Worm (Caenorhabditis elegans) whole organism, L4 larva: ENCODE results near the gene R02F11.9.

Experiments
- F10B5.3 ChIP-seq: sonication (generic microtip); optimal IDR thresholded peaks from 2 replicates; lab custom pipeline; 2016; ENCODE audit warnings: mild to moderate bottlenecking, missing genetic modification characterization, missing compliant biosample characterization
- F26F4.8 ChIP-seq: fragments of 200-800 bp; sonication (Bioruptor generic); conservative IDR thresholded peaks from 2 replicates; pipeline ENCODE4 v1.3.6; 2022; ENCODE audit warnings: missing genetic modification characterization, missing compliant biosample characterization
- F44E2.7 ChIP-seq: fragments of 200-800 bp; sonication (Bioruptor generic); IDR thresholded peaks from 2 replicates; pipeline ENCODE4 v2.1.2; 2022; ENCODE audit warnings: missing genetic modification characterization, missing compliant biosample characterization
- R02D3.7 ChIP-seq: fragments of 150-350 bp; sonication (generic microtip); optimal IDR thresholded peaks from 3 replicates; lab custom pipeline; 2014; ENCODE audit warnings: missing biosample characterization, missing genetic modification characterization
- ZK546.5 ChIP-seq, 2 experiments: sonication (generic microtip); optimal IDR thresholded peaks; 2 replicates each; lab custom pipeline; 2017; ENCODE audit warnings: missing biosample characterization in 2 of 2, missing genetic modification characterization in 2 of 2
- aly-2 ChIP-seq: sonication (generic microtip); optimal IDR thresholded peaks from 2 replicates; lab custom pipeline; 2018; ENCODE audit warnings: missing biosample characterization, missing genetic modification characterization
- ama-1 ChIP-seq: fragments of 150-350 bp; optimal IDR thresholded peaks from 2 replicates; lab custom pipeline; 2014; ENCODE audit warnings: inconsistent platforms, mixed read lengths
- arid-1 ChIP-seq: fragments of 200-800 bp; sonication (Bioruptor generic); conservative IDR thresholded peaks from 2 replicates; pipeline ENCODE4 v1.3.6; 2022; ENCODE audit warnings: missing genetic modification reagents, missing genetic modification characterization, missing compliant biosample characterization
- ceh-20 ChIP-seq: fragments of 200-800 bp; sonication (Bioruptor generic); IDR thresholded peaks from 2 replicates; pipeline ENCODE4 v1.3.6; 2022; ENCODE audit warnings: missing genetic modification reagents, missing genetic modification characterization, missing compliant biosample characterization
- ceh-44 ChIP-seq: fragments of 200-800 bp; sonication (Bioruptor generic); IDR thresholded peaks from 2 replicates; pipeline ENCODE4 v1.3.6; 2022; ENCODE audit warnings: missing genetic modification reagents, missing genetic modification characterization, missing compliant biosample characterization
- daf-12 ChIP-seq: fragments of 150-350 bp; optimal IDR thresholded peaks from 2 replicates; lab custom pipeline; 2014; ENCODE audit warnings: missing biosample characterization, missing genetic modification reagents, missing genetic modification characterization
- daf-16 ChIP-seq, 3 experiments: sonication (generic microtip); optimal IDR thresholded peaks; 2 replicates each; lab custom pipeline; 2016 to 2017; ENCODE audit warnings: missing genetic modification characterization in 3 of 3, missing genetic modification reagents in 3 of 3, mild to moderate bottlenecking in 2 of 3, missing compliant biosample characterization in 2 of 3, missing biosample characterization in 1 of 3, moderate library complexity in 1 of 3
- daf-8 ChIP-seq: fragments of 200-800 bp; sonication (Bioruptor generic); IDR thresholded peaks from 2 replicates; pipeline ENCODE4 v1.3.6; 2022; ENCODE audit warnings: missing genetic modification characterization, missing compliant biosample characterization
- dve-1 ChIP-seq: sonication (generic microtip); optimal IDR thresholded peaks from 2 replicates; lab custom pipeline; 2017; ENCODE audit warnings: antibody characterized with exemption, mild to moderate bottlenecking, missing genetic modification characterization, missing compliant biosample characterization; ENCODE audit not compliant: insufficient read depth
- egl-43 ChIP-seq: fragments of 200-800 bp; sonication (Bioruptor generic); IDR thresholded peaks from 2 replicates; pipeline ENCODE4 v1.3.6; 2022; ENCODE audit warnings: missing genetic modification reagents, missing genetic modification characterization, missing compliant biosample characterization
- hlh-11 ChIP-seq: fragments of 200-800 bp; sonication (Bioruptor generic); optimal IDR thresholded peaks from 2 replicates; lab custom pipeline; 2018; ENCODE audit warnings: mild to moderate bottlenecking, missing genetic modification characterization, missing compliant biosample characterization
- hmg-1.1 ChIP-seq: fragments of 200-800 bp; sonication (Bioruptor generic); IDR thresholded peaks from 2 replicates; pipeline ENCODE4 v1.3.6; 2022; ENCODE audit warnings: missing genetic modification reagents, missing genetic modification characterization, missing compliant biosample characterization
- lin-13 ChIP-seq: fragments of 150-350 bp; optimal IDR thresholded peaks from 2 replicates; lab custom pipeline; 2014; ENCODE audit warnings: missing biosample characterization, missing genetic modification reagents, missing genetic modification characterization
- lir-3 ChIP-seq: sonication (generic microtip); optimal IDR thresholded peaks from 2 replicates; lab custom pipeline; 2016; ENCODE audit warnings: mild to moderate bottlenecking, missing genetic modification characterization, missing compliant biosample characterization
- lsy-2 ChIP-seq, 2 experiments: fragments of 150-350 bp in 1 of 2; sonication (generic microtip) in 1 of 2; optimal IDR thresholded peaks; 2 replicates each; lab custom pipeline; 2014 to 2017; ENCODE audit warnings: missing biosample characterization in 2 of 2, missing genetic modification characterization in 2 of 2
- madf-5 ChIP-seq, 2 experiments: fragments of 200-800 bp; sonication (Bioruptor generic); IDR thresholded peaks; 2 replicates each; pipeline ENCODE4 v1.3.6; 2022; ENCODE audit warnings: missing compliant biosample characterization in 2 of 2, missing genetic modification characterization in 2 of 2
- mdt-29 ChIP-seq: fragments of 200-800 bp; sonication (Bioruptor generic); IDR thresholded peaks from 2 replicates; pipeline ENCODE4 v1.3.6; 2022; ENCODE audit warnings: missing genetic modification reagents, missing genetic modification characterization, missing compliant biosample characterization
- nhr-111 ChIP-seq: fragments of 200-800 bp; sonication (Bioruptor generic); optimal IDR thresholded peaks from 2 replicates; lab custom pipeline; 2018; ENCODE audit warnings: mild to moderate bottlenecking, missing genetic modification characterization, missing compliant biosample characterization
- nhr-237 ChIP-seq: sonication (generic microtip); optimal IDR thresholded peaks from 2 replicates; lab custom pipeline; 2017; ENCODE audit warnings: missing biosample characterization, missing genetic modification characterization
- nhr-28 ChIP-seq: fragments of 150-350 bp; optimal IDR thresholded peaks from 2 replicates; lab custom pipeline; 2014; ENCODE audit warnings: missing biosample characterization, missing genetic modification characterization
- nhr-42 ChIP-seq: fragments of 200-800 bp; sonication (Bioruptor generic); IDR thresholded peaks from 2 replicates; pipeline ENCODE4 v1.3.6; 2022; ENCODE audit warnings: missing genetic modification characterization, missing compliant biosample characterization
- nhr-48 ChIP-seq: sonication (generic microtip); optimal IDR thresholded peaks from 2 replicates; lab custom pipeline; 2016; ENCODE audit warnings: mild to moderate bottlenecking, missing genetic modification characterization, missing compliant biosample characterization
- nhr-6 ChIP-seq: fragments of 150-350 bp; optimal IDR thresholded peaks from 2 replicates; lab custom pipeline; 2014; ENCODE audit warnings: missing biosample characterization, missing genetic modification characterization
- nhr-76 ChIP-seq: fragments of 150-350 bp; optimal IDR thresholded peaks from 2 replicates; lab custom pipeline; 2014; ENCODE audit warnings: missing biosample characterization, missing genetic modification characterization
- pha-4 ChIP-seq, 2 experiments: fragments of 150-350 bp in 1 of 2; fragments of 200-800 bp in 1 of 2; sonication (Bioruptor generic) in 1 of 2; IDR thresholded peaks in 1 of 2; optimal IDR thresholded peaks in 1 of 2; 2 replicates each; pipeline versions ENCODE4 v1.3.6 to Lab custom; 2014 to 2022; ENCODE audit warnings: missing genetic modification characterization in 2 of 2, missing genetic modification reagents in 2 of 2, missing biosample characterization in 1 of 2, missing compliant biosample characterization in 1 of 2
- pqm-1 ChIP-seq: sonication (generic microtip); optimal IDR thresholded peaks from 2 replicates; lab custom pipeline; 2017; ENCODE audit warnings: missing biosample characterization, missing genetic modification characterization
- saeg-2 ChIP-seq: fragments of 200-800 bp; sonication (Bioruptor generic); IDR thresholded peaks from 2 replicates; pipeline ENCODE4 v1.3.6; 2022; ENCODE audit warnings: missing genetic modification reagents, missing genetic modification characterization, missing compliant biosample characterization
- snpc-1.2 ChIP-seq: fragments of 200-800 bp; sonication (Bioruptor generic); IDR thresholded peaks from 2 replicates; pipeline ENCODE4 v1.3.6; 2022; ENCODE audit warnings: missing genetic modification reagents, missing genetic modification characterization, missing compliant biosample characterization
- tra-1 ChIP-seq: fragments of 200-800 bp; sonication (Bioruptor generic); IDR thresholded peaks from 2 replicates; pipeline ENCODE4 v1.3.6; 2022; ENCODE audit warnings: missing genetic modification reagents, missing genetic modification characterization, missing compliant biosample characterization
- unc-130 ChIP-seq: sonication (generic microtip); optimal IDR thresholded peaks from 2 replicates; lab custom pipeline; 2016; ENCODE audit warnings: missing genetic modification reagents, missing genetic modification characterization, missing compliant biosample characterization
- vab-7 ChIP-seq: fragments of 200-800 bp; sonication (Bioruptor generic); IDR thresholded peaks from 2 replicates; pipeline ENCODE4 v1.3.6; 2022; ENCODE audit warnings: missing genetic modification reagents, missing genetic modification characterization, missing compliant biosample characterization
- zag-1 ChIP-seq: fragments of 150-350 bp; optimal IDR thresholded peaks from 2 replicates; lab custom pipeline; 2014; ENCODE audit warnings: missing biosample characterization, missing genetic modification characterization

Gene R02F11.9

DNA sequence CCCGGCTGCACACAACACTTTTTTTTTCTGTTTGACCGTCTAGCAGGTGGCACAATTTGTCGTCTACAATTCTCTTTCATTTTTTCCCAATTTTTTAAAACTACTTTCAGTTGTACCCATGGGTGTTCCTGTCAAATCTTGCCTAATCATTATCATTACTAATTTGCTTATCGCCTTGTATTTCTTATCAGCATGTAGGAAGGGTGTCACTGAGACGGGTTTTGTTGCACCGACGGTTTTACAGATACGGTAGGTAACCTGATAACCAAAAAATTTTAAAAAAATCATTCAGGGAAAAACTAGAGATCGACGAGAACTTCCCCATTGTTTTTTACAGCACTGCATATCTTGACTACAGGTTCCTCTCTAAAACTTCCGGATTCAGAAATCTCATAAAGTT, 49.5 kb upstream of the R02F11.9 start, which contains the start of gene F39G3.2 (continued):
- TF ChIP-seq vab-7 (no peak), nhr-237 (tag; lab: Kevin White, UChicago) (no peak)

DNA sequence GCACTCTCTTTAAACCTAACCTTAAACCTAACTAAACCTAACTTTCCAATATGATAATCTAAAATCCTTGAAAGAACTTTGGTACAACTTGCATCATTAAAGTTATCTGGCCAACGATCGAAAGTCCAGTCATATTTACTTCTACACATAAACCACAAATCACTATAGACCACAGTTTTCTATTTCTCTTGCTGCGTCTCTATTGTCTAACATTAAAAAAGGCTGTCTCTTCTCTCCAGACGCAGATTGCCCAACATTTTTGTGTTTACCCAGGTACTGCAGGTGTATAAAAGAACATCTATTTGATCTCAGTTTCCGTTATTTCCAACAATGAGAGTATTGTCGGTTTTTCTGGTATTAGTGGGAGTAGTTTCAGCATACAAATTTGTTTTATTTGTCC, 45.1 kb upstream of the R02F11.9 start, which contains the start of gene ugt-61:
TSS of gene ugt-61 (plus strand) at position 233 of the 400 bp plus-strand sequence.
- TF ChIP-seq pqm-1 (tag; lab: Kevin White, UChicago) (peak; percentile 49), ceh-20 (GFP tag; lab: Robert Waterston, UW) (no peak), F26F4.8 (GFP tag; lab: Robert Waterston, UW) (no peak), F44E2.7 (GFP tag; lab: Robert Waterston, UW) (no peak), zag-1 (tag; lab: Kevin White, UChicago) (no peak), aly-2 (tag; lab: Kevin White, UChicago) (no peak), pha-4 (GFP tag; IDR thresholded peaks at IDR 0.05; lab: Robert Waterston, UW) (no peak), pha-4 (tag; optimal IDR thresholded peaks at IDR 0.05; lab: Kevin White, UChicago) (peak; percentile 44), nhr-6 (tag; lab: Kevin White, UChicago) (no peak), lsy-2 (tag; optimal IDR thresholded peaks at IDR 0.05; lab: Kevin White, UChicago) (no peak), dve-1 (tag; lab: Kevin White, UChicago) (peak; percentile 29), nhr-42 (GFP tag; lab: Robert Waterston, UW) (no peak), daf-16 (GFP tag; optimal IDR thresholded peaks at IDR 0.05; lab: Kevin White, UChicago) (no peak), daf-16 (tag; optimal IDR thresholded peaks at IDR 0.05; lab: Kevin White, UChicago) (peak; percentile 48), arid-1 (GFP tag; lab: Robert Waterston, UW) (no peak), nhr-111 (GFP tag; lab: Kevin White, UChicago) (no peak), saeg-2 (GFP tag; lab: Robert Waterston, UW) (no peak), hlh-11 (tag; lab: Kevin White, UChicago) (peak; percentile 17), mdt-29 (GFP tag; lab: Robert Waterston, UW) (no peak), tra-1 (GFP tag; lab: Robert Waterston, UW) (no peak), ZK546.5 (tag; optimal IDR thresholded peaks at IDR 0.05; lab: Kevin White, UChicago) (no peak), daf-8 (GFP tag; lab: Robert Waterston, UW) (no peak), nhr-76 (tag; lab: Kevin White, UChicago) (no peak), madf-5 (GFP tag; IDR thresholded peaks at IDR 0.05; lab: Robert Waterston, UW) (no peak), egl-43 (GFP tag; lab: Robert Waterston, UW) (no peak), nhr-28 (tag; lab: Kevin White, UChicago) (peak; percentile 78), lin-13 (no peak), R02D3.7 (tag; lab: Kevin White, UChicago) (no peak), hmg-1.1 (GFP tag; lab: Robert Waterston, UW) (no peak), F10B5.3 (tag; lab: Kevin White, UChicago) (no peak), ama-1 (lab: Kevin White, UChicago) (no peak)

DNA sequence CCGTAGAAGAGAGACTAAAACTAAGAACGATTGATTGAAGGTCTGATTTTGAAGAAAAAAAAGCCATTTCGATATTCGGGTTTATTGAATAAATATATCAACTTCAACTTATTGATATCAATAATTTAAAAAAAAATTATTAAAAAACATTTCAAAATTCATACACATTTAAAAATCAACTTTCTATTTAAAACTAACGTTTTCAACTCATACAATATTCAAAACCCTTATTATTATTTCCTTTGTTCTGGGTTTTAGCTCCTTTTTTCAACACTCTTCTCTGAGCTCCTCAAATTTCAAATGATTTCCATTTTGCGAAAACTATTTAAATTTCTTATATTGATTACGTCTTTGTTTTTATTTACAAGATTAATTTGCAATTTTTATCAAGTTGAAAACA, 42.0 kb upstream of the R02F11.9 start, which contains the start of gene C18G1.7:
TSS of gene C18G1.7 (plus strand) at position 301 of the 400 bp plus-strand sequence.
- TF ChIP-seq ceh-44 (no peak), R02D3.7 (tag; lab: Kevin White, UChicago) (no peak), nhr-48 (tag; lab: Kevin White, UChicago) (no peak), unc-130 (no peak), lir-3 (tag; lab: Kevin White, UChicago) (no peak), daf-12 (tag; lab: Kevin White, UChicago) (no peak), snpc-1.2 (GFP tag; lab: Robert Waterston, UW) (no peak)
